Fruit fly (Drosophila melanogaster): ENCODE data around the gene Ir85a.

The Ir85a gene

DNA sequence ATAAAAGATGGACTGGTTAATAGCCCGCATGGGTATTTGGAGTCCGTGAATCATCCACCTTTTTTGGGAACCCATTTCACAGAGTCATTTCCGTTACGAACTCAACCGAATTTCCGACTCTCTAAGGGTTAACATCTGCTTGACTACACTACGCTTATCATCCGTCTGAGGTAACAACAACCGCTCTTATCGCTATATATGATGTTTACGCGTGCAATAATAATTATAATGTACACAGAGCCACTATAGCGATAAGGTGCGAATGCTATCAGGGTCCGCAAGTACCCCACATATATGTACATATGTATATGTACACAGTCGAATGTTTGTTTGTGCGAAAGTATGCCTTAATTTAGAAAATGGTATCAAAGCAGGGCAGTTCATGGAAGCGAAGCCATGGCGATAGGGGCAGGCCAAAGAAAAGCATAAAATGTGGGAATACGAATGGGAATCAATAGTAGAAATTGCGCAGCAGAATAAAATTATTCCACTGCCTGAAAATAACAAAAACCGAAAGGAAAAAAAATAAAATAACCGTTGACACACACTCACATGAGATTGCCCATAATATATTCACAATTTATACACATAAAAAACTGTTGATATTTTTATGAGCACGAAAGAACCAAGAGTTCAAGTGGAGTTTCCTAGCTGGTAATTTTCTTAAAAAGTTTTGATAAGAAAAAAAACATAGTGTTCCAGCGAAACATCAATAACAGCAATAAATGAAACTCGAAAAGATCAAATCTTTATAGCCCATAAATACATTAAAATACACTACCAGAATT lies 16.1 kb downstream of the Ir85a start (continued):
- no peak for TF ChIP-seq knrl (GFP tag; IDR thresholded peaks at IDR 0.05; ENCODE audit: partially characterized antibody)
- peak; percentile 68 for TF ChIP-seq fd3F (GFP tag; optimal IDR thresholded peaks at IDR 0.05)
- peak; percentile 87 for TF ChIP-seq rib (GFP tag; IDR thresholded peaks at IDR 0.05)
- TF ChIP-seq toy (GFP tag; IDR thresholded peaks at IDR 0.05), result peak; percentile 14; the same call in 1 of the 2 replicates
- TF ChIP-seq sisA (GFP tag; IDR thresholded peaks at IDR 0.05), result no peak
- TF ChIP-seq Fer3 (tag; optimal IDR thresholded peaks at IDR 0.05), result peak; percentile 82
- peak; percentile 73 for TF ChIP-seq CG12744 (GFP tag; optimal IDR thresholded peaks at IDR 0.05)
- peak; percentile 62 for TF ChIP-seq p53 (GFP tag; optimal IDR thresholded peaks at IDR 0.05)
- peak; percentile 18 for TF ChIP-seq CG13775 (GFP tag; optimal IDR thresholded peaks at IDR 0.05)
- peak; percentile 87 for TF ChIP-seq CG1792 (GFP tag; optimal IDR thresholded peaks at IDR 0.05)
- no peak for TF ChIP-seq Dip2 (GFP tag; IDR thresholded peaks at IDR 0.05)
- peak; percentile 59; the same call in 1 of the 2 replicates for TF ChIP-seq Adf1 (GFP tag; IDR thresholded peaks at IDR 0.05)
- TF ChIP-seq CG11723 (GFP tag; optimal IDR thresholded peaks at IDR 0.05), result peak; percentile 88
- peak; percentile 23 for TF ChIP-seq pum (GFP tag; optimal IDR thresholded peaks at IDR 0.05)
- peak; percentile 98 for TF ChIP-seq ATbp (GFP tag; optimal IDR thresholded peaks at IDR 0.05)
- peak; percentile 59 for TF ChIP-seq D19A (tag; optimal IDR thresholded peaks at IDR 0.05)
- peak; percentile 76 for TF ChIP-seq Fer2 (tag; optimal IDR thresholded peaks at IDR 0.05)
- peak; percentile 76 for TF ChIP-seq Mad (GFP tag; optimal IDR thresholded peaks at IDR 0.05)
- TF ChIP-seq sim (GFP tag; IDR thresholded peaks at IDR 0.05), result 0 out of 2 replicates have a peak, but pooled peaks have one; percentile 53
- peak; percentile 36; the same call in 2 of the 3 replicates for TF ChIP-seq dysf (GFP tag; IDR thresholded peaks at IDR 0.05)
- peak; percentile 54 to 68 for TF ChIP-seq chif (GFP tag; optimal IDR thresholded peaks at IDR 0.05)
- peak; percentile 57 to 78 for TF ChIP-seq Hr51 (GFP tag; optimal IDR thresholded peaks at IDR 0.05)

DNA sequence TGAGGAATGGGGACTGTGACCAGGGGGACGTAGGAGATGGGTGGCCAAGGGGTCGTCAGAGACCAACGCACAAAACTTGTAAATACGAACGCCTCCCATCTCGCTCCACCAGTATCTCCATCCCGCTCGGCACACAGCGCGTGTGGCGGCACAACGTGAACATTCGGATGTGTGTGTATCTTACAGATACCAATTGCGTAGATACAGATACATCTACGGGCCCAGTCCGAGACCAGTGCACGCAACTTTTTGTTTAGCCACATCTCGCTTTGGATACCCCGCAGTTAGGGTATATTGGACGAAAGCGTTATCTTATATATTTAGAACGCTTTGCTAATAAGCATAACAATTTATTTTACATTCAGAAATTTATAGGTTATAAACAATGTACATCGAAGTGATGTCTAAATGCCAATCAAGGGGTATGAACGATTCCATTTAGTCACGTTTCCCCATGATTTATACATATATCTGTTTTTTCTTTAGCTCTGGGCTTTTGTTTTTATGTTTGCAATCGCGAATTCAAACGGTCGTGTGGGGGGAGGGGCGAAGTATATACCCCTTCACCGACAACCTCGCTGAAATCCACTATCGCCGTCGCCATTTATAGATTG lies 16.9 kb downstream of the Ir85a start:
- TF ChIP-seq cato (GFP tag; optimal IDR thresholded peaks at IDR 0.05; ENCODE audit: borderline replicate concordance), result peak; percentile 98
- peak; percentile 93 for TF ChIP-seq CG8281 (tag; optimal IDR thresholded peaks at IDR 0.05)
- peak; percentile 98 for TF ChIP-seq Awh (GFP tag; IDR thresholded peaks at IDR 0.05)
- peak; percentile 31 for TF ChIP-seq Kr (GFP tag; optimal IDR thresholded peaks at IDR 0.05)
- peak; percentile 96 for TF ChIP-seq B-H2 (GFP tag; optimal IDR thresholded peaks at IDR 0.05)
- peak; percentile 97 for TF ChIP-seq trh (GFP tag; optimal IDR thresholded peaks at IDR 0.05)
- TF ChIP-seq sens (GFP tag), result peak; percentile 100
- TF ChIP-seq CG13424 (tag; optimal IDR thresholded peaks at IDR 0.05), result peak; percentile 99
- peak; percentile 96 for TF ChIP-seq wor (GFP tag; IDR thresholded peaks at IDR 0.05)
- peak; percentile 93 for TF ChIP-seq p53 (GFP tag; optimal IDR thresholded peaks at IDR 0.05)
- peak; percentile 99 for TF ChIP-seq CG14014 (GFP tag; IDR thresholded peaks at IDR 0.05)
- peak; percentile 98 for TF ChIP-seq CG6813 (GFP tag; optimal IDR thresholded peaks at IDR 0.05)
- peak; percentile 85 for TF ChIP-seq ac (GFP tag; optimal IDR thresholded peaks at IDR 0.05)
- peak; percentile 80 for TF ChIP-seq CG4360 (GFP tag; IDR thresholded peaks at IDR 0.05)
- peak; percentile 99 for TF ChIP-seq CG16815 (GFP tag; optimal IDR thresholded peaks at IDR 0.05)
- peak; percentile 99 for TF ChIP-seq ind (GFP tag; optimal IDR thresholded peaks at IDR 0.05)
- TF ChIP-seq da (GFP tag; optimal IDR thresholded peaks at IDR 0.05), result peak; percentile 96
- TF ChIP-seq Med (GFP tag), result peak; percentile 100
- TF ChIP-seq CG6791 (GFP tag; IDR thresholded peaks at IDR 0.05; ENCODE audit: partially characterized antibody), result no peak
- TF ChIP-seq CG7372 (GFP tag; IDR thresholded peaks at IDR 0.05), result peak; percentile 99
- TF ChIP-seq nau (GFP tag; optimal IDR thresholded peaks at IDR 0.05), result peak; percentile 99
- TF ChIP-seq lmd (GFP tag; IDR thresholded peaks at IDR 0.05), result peak; percentile 99
- peak; percentile 98 for TF ChIP-seq danr (GFP tag; IDR thresholded peaks at IDR 0.05)
- TF ChIP-seq az2 (GFP tag; optimal IDR thresholded peaks at IDR 0.05), result peak; percentile 99
- TF ChIP-seq sc (optimal IDR thresholded peaks at IDR 0.05), result no peak
- peak; percentile 96 for TF ChIP-seq sc (GFP tag; optimal IDR thresholded peaks at IDR 0.05)
- TF ChIP-seq tll (GFP tag; optimal IDR thresholded peaks at IDR 0.05), result no peak

Measured in whole organism, embryonic.